Worm (Caenorhabditis elegans): Measurements from ENCODE around the gene T19C3.7.

DNA sequence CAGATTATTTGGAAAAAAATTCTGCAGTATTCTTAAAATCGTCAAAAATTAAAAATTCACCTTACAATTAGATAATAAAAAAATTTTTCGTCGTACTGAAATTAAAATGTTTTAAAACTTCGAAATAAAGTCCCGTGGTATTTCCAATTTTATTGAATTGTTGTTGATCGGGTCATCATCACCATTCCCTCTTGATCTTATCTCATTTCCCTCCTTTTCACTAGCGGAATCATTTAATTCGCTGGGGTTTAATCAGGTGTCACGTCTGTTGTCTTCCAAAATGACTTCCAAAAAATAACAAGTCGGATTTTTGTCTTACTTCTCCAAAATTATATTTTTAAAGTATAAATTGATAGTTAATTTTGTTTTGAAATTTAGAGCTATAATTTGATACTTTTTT lies 20.7 kb upstream of the T19C3.7 start:
- no peak for TF ChIP-seq mdl-1 (tag; optimal IDR thresholded peaks at IDR 0.05)
- TF ChIP-seq ceh-82 (tag; optimal IDR thresholded peaks at IDR 0.05) = no peak
- no peak for TF ChIP-seq attf-4 (tag; optimal IDR thresholded peaks at IDR 0.05)

Data from whole organism, L4 larva.